ENCODE assay signal across 4 worm cellular contexts in the genomic region with DNA sequence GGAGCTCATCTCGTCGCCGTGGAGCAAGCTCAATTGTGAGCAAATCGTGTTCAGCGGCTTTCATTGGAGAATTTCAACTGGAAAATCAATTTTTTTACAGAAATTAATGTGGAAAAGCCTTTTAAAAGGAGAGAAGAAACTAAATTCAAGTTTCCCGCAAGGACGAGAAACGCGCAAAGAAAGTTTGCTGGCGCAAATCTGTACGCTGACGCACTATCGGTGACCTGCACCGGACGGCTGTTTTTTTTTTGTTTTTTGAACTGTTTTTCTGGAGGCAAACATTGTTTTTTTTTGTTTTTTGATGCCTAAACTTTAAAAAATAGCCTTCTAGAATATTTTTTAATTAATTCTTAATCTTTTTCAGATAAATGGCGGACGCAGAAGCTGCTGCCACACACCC.
A peak's percentile ranks its signal among the peaks of the same experiment; 100 is the strongest.
TF ChIP-seq lines count a peak whose summit lies in the region.

Gene hpr-17, minus strand, starts transcription at position 77 of the 400 bp plus-strand sequence.
Gene F32A11.1, plus strand, starts transcription at position 359 of the 400 bp plus-strand sequence.

TF ChIP-seq in whole organism, L2 larva, 48 proteins besides CTCF, POLR2A, EP300 and RAD21 (continues in another document):
- TF ChIP-seq ztf-4 (tag; optimal IDR thresholded peaks at IDR 0.05; lab: Kevin White, UChicago) (peak; percentile 21), gmeb-1 (tag; optimal IDR thresholded peaks at IDR 0.05; lab: Kevin White, UChicago) (peak; percentile 99), nhr-77 (tag; optimal IDR thresholded peaks at IDR 0.05; lab: Kevin White, UChicago) (peak; percentile 36), C34F6.9 (tag; optimal IDR thresholded peaks at IDR 0.05; lab: Kevin White, UChicago) (peak; percentile 90), aly-2 (tag; optimal IDR thresholded peaks at IDR 0.05; lab: Kevin White, UChicago) (no peak), F13H6.1 (tag; optimal IDR thresholded peaks at IDR 0.05; lab: Kevin White, UChicago) (peak; percentile 63), sma-9 (GFP tag; optimal IDR thresholded peaks at IDR 0.05; lab: Kevin White, UChicago) (peak; percentile 86), sma-9 (tag; optimal IDR thresholded peaks at IDR 0.05; lab: Kevin White, UChicago) (no peak), lin-13 (GFP tag; optimal IDR thresholded peaks at IDR 0.05; lab: Kevin White, UChicago) (peak; percentile 80), ztf-1 (GFP tag; conservative IDR thresholded peaks at IDR 0.05; lab: Robert Waterston, UW) (no peak), sma-3 (GFP tag; optimal IDR thresholded peaks at IDR 0.05; lab: Kevin White, UChicago) (peak; percentile 76), lin-39 (tag; optimal IDR thresholded peaks at IDR 0.05; lab: Kevin White, UChicago) (no peak), egl-27 (tag; optimal IDR thresholded peaks at IDR 0.05; lab: Kevin White, UChicago) (peak; percentile 67), nhr-21 (tag; optimal IDR thresholded peaks at IDR 0.05; lab: Kevin White, UChicago) (peak; percentile 75), R02D3.7 (tag; optimal IDR thresholded peaks at IDR 0.05; lab: Kevin White, UChicago) (peak; percentile 55), unc-55 (GFP tag; optimal IDR thresholded peaks at IDR 0.05; lab: Kevin White, UChicago) (peak; percentile 94), lin-11 (tag; optimal IDR thresholded peaks at IDR 0.05; lab: Kevin White, UChicago) (peak; percentile 78), ama-1 (optimal IDR thresholded peaks at IDR 0.05; lab: Kevin White, UChicago) (no peak), nhr-237 (tag; optimal IDR thresholded peaks at IDR 0.05; lab: Kevin White, UChicago) (peak; percentile 19), alr-1 (tag; optimal IDR thresholded peaks at IDR 0.05; lab: Kevin White, UChicago) (no peak), fos-1 (tag; optimal IDR thresholded peaks at IDR 0.05; lab: Kevin White, UChicago) (peak; percentile 56), nhr-25 (tag; optimal IDR thresholded peaks at IDR 0.05; lab: Kevin White, UChicago) (peak; percentile 80)

TF ChIP-seq in whole organism, L4 larva, 104 proteins besides CTCF, POLR2A, EP300 and RAD21 (continues in another document):
- TF ChIP-seq Y48G9A.11 (GFP tag; IDR thresholded peaks at IDR 0.05; lab: Robert Waterston, UW) (0 out of 2 replicates have a peak, but pooled peaks have one; percentile 35), ceh-20 (GFP tag; IDR thresholded peaks at IDR 0.05; lab: Robert Waterston, UW) (peak; percentile 71), R02D3.7 (tag; optimal IDR thresholded peaks at IDR 0.05; lab: Kevin White, UChicago) (no peak), nhr-102 (tag; optimal IDR thresholded peaks at IDR 0.05; lab: Kevin White, UChicago) (peak; percentile 77), ceh-44 (GFP tag; IDR thresholded peaks at IDR 0.05; lab: Robert Waterston, UW) (no peak), mdl-1 (tag; optimal IDR thresholded peaks at IDR 0.05; lab: Kevin White, UChicago) (peak in 1 of 2 experiments; percentile 51), daf-8 (GFP tag; IDR thresholded peaks at IDR 0.05; lab: Robert Waterston, UW) (no peak), ceh-32 (tag; optimal IDR thresholded peaks at IDR 0.05; lab: Kevin White, UChicago; ENCODE audit: poor library complexity) (no peak), unc-130 (GFP tag; optimal IDR thresholded peaks at IDR 0.05; lab: Kevin White, UChicago) (peak; percentile 0), hlh-11 (tag; optimal IDR thresholded peaks at IDR 0.05; lab: Kevin White, UChicago) (peak; percentile 79), skn-1 (tag; optimal IDR thresholded peaks at IDR 0.05; lab: Kevin White, UChicago) (no peak), daf-12 (tag; optimal IDR thresholded peaks at IDR 0.05; lab: Kevin White, UChicago) (no peak), vab-7 (GFP tag; IDR thresholded peaks at IDR 0.05; lab: Robert Waterston, UW) (no peak), zfp-2 (tag; optimal IDR thresholded peaks at IDR 0.05; lab: Kevin White, UChicago) (no peak), ztf-11 (tag; optimal IDR thresholded peaks at IDR 0.05; lab: Kevin White, UChicago) (no peak), nhr-76 (tag; optimal IDR thresholded peaks at IDR 0.05; lab: Kevin White, UChicago) (no peak), zfp-3 (GFP tag; conservative IDR thresholded peaks at IDR 0.05; lab: Robert Waterston, UW) (peak; percentile 80), nhr-42 (GFP tag; IDR thresholded peaks at IDR 0.05; lab: Robert Waterston, UW) (0 out of 2 replicates have a peak, but pooled peaks have one; percentile 42), rbr-2 (tag; optimal IDR thresholded peaks at IDR 0.05; lab: Kevin White, UChicago) (peak; percentile 72), lim-7 (GFP tag; IDR thresholded peaks at IDR 0.05; lab: Robert Waterston, UW) (no peak), nhr-25 (tag; optimal IDR thresholded peaks at IDR 0.05; lab: Kevin White, UChicago; ENCODE audit: borderline replicate concordance, insufficient read depth) (no peak), lin-15B (tag; optimal IDR thresholded peaks at IDR 0.05; lab: Kevin White, UChicago) (peak; percentile 53)

TF ChIP-seq in whole organism, late embryonic, 69 proteins besides CTCF, POLR2A, EP300 and RAD21:
- TF ChIP-seq pros-1 (tag; optimal IDR thresholded peaks at IDR 0.05; lab: Kevin White, UChicago) (no peak), ceh-14 (tag; optimal IDR thresholded peaks at IDR 0.05; lab: Kevin White, UChicago) (no peak), unc-55 (GFP tag; optimal IDR thresholded peaks at IDR 0.05; lab: Kevin White, UChicago) (peak; percentile 19), ref-2 (tag; optimal IDR thresholded peaks at IDR 0.05; lab: Kevin White, UChicago) (peak; percentile 40), elt-2 (tag; optimal IDR thresholded peaks at IDR 0.05; lab: Kevin White, UChicago) (peak; percentile 18), hlh-30 (tag; optimal IDR thresholded peaks at IDR 0.05; lab: Kevin White, UChicago; ENCODE audit: insufficient read depth) (no peak), ceh-31 (tag; optimal IDR thresholded peaks at IDR 0.05; lab: Kevin White, UChicago) (peak; percentile 13), C38D4.7 (GFP tag; optimal IDR thresholded peaks at IDR 0.05; lab: Kevin White, UChicago) (no peak), ama-1 (optimal IDR thresholded peaks at IDR 0.05; lab: Kevin White, UChicago) (no peak), dmd-4 (tag; optimal IDR thresholded peaks at IDR 0.05; lab: Kevin White, UChicago; ENCODE audit: borderline replicate concordance) (no peak), nfya-1 (tag; optimal IDR thresholded peaks at IDR 0.05; lab: Kevin White, UChicago) (peak; percentile 66), ceh-34 (tag; optimal IDR thresholded peaks at IDR 0.05; lab: Kevin White, UChicago) (no peak), ceh-18 (tag; optimal IDR thresholded peaks at IDR 0.05; lab: Kevin White, UChicago) (peak; percentile 26), sox-4 (tag; optimal IDR thresholded peaks at IDR 0.05; lab: Kevin White, UChicago) (no peak), fkh-6 (tag; optimal IDR thresholded peaks at IDR 0.05; lab: Kevin White, UChicago) (no peak), unc-42 (tag; optimal IDR thresholded peaks at IDR 0.05; lab: Kevin White, UChicago) (peak; percentile 40)
TF ChIP-seq in whole organism, late embryonic: peak in this region for 7.

TF ChIP-seq in whole organism, mixed stage, embryonic, 35 proteins besides CTCF, POLR2A, EP300 and RAD21:
- TF ChIP-seq lin-32 (GFP tag; optimal IDR thresholded peaks at IDR 0.05; lab: Kevin White, UChicago) = no peak
- peak; percentile 56 for TF ChIP-seq nhr-237 (tag; optimal IDR thresholded peaks at IDR 0.05; lab: Kevin White, UChicago)
- peak; percentile 58 for TF ChIP-seq lin-13 (tag; optimal IDR thresholded peaks at IDR 0.05; lab: Kevin White, UChicago)
- peak; percentile 26 for TF ChIP-seq mab-5 (tag; optimal IDR thresholded peaks at IDR 0.05; lab: Kevin White, UChicago)
- TF ChIP-seq ces-1 (GFP tag; optimal IDR thresholded peaks at IDR 0.05; lab: Kevin White, UChicago) = peak; percentile 42
- TF ChIP-seq ztf-11 (tag; optimal IDR thresholded peaks at IDR 0.05; lab: Kevin White, UChicago) = peak; percentile 22
- peak; percentile 12 for TF ChIP-seq hlh-1 (tag; optimal IDR thresholded peaks at IDR 0.05; lab: Kevin White, UChicago)
- peak; percentile 67 for TF ChIP-seq lsy-2 (tag; optimal IDR thresholded peaks at IDR 0.05; lab: Kevin White, UChicago)
- TF ChIP-seq sptf-1 (tag; optimal IDR thresholded peaks at IDR 0.05; lab: Kevin White, UChicago) = peak; percentile 50
- TF ChIP-seq elt-3 (tag; optimal IDR thresholded peaks at IDR 0.05; lab: Kevin White, UChicago) = no peak
- TF ChIP-seq mep-1 (tag; optimal IDR thresholded peaks at IDR 0.05; lab: Kevin White, UChicago) = peak; percentile 73
- no peak for TF ChIP-seq mls-2 (tag; optimal IDR thresholded peaks at IDR 0.05; lab: Kevin White, UChicago)
- peak; percentile 56 for TF ChIP-seq pha-4 (tag; optimal IDR thresholded peaks at IDR 0.05; lab: Kevin White, UChicago)
